Worm (Caenorhabditis elegans) whole organism, L2 larva: ENCODE measurements around the gene frpr-17.

Experiments used
- C34F6.9 ChIP-seq: fragments of 150-350 bp; optimal IDR thresholded peaks from 2 replicates; lab custom pipeline; 2014; ENCODE audit warnings: missing biosample characterization, missing genetic modification characterization
- F13H6.1 ChIP-seq: sonication (generic microtip); optimal IDR thresholded peaks from 2 replicates; lab custom pipeline; 2016; ENCODE audit warnings: missing genetic modification characterization, missing compliant biosample characterization
- R02D3.7 ChIP-seq: fragments of 150-350 bp; optimal IDR thresholded peaks from 2 replicates; lab custom pipeline; 2014; ENCODE audit warnings: missing biosample characterization, missing genetic modification characterization
- Y55F3AM.14 ChIP-seq: fragments of 200-800 bp; sonication (Bioruptor generic); optimal IDR thresholded peaks from 2 replicates; lab custom pipeline; 2018; ENCODE audit warnings: mild to moderate bottlenecking, missing genetic modification characterization, missing compliant biosample characterization
- ZK546.5 ChIP-seq: sonication (generic microtip); optimal IDR thresholded peaks from 2 replicates; lab custom pipeline; 2017; ENCODE audit warnings: missing biosample characterization, missing genetic modification characterization
- alr-1 ChIP-seq: fragments of 150-350 bp; optimal IDR thresholded peaks from 2 replicates; lab custom pipeline; 2014; ENCODE audit warnings: missing biosample characterization, missing genetic modification characterization
- aly-2 ChIP-seq: fragments of 150-350 bp; optimal IDR thresholded peaks from 2 replicates; lab custom pipeline; 2014; ENCODE audit warnings: missing biosample characterization, missing genetic modification characterization
- ama-1 ChIP-seq: fragments of 150-350 bp; optimal IDR thresholded peaks from 2 replicates; lab custom pipeline; 2018; ENCODE audit warnings: inconsistent platforms
- blmp-1 ChIP-seq: sonication (generic microtip); optimal IDR thresholded peaks from 2 replicates; lab custom pipeline; 2017; ENCODE audit warnings: missing genetic modification characterization, mild to moderate bottlenecking, missing compliant biosample characterization, antibody characterized with exemption, moderate library complexity; ENCODE audit not compliant: insufficient read depth
- ceh-16 ChIP-seq: fragments of 150-350 bp; optimal IDR thresholded peaks from 2 replicates; lab custom pipeline; 2014; ENCODE audit warnings: missing biosample characterization, missing genetic modification characterization
- ceh-82 ChIP-seq: fragments of 150-350 bp; optimal IDR thresholded peaks from 2 replicates; lab custom pipeline; 2014; ENCODE audit warnings: missing biosample characterization, missing genetic modification characterization
- crh-2 ChIP-seq: sonication (generic microtip); optimal IDR thresholded peaks from 2 replicates; lab custom pipeline; 2017; ENCODE audit warnings: missing biosample characterization, missing genetic modification characterization
- elt-1 ChIP-seq: fragments of 150-350 bp; optimal IDR thresholded peaks from 2 replicates; lab custom pipeline; 2014; ENCODE audit warnings: missing biosample characterization, missing genetic modification characterization
- elt-3 ChIP-seq: sonication (generic microtip); optimal IDR thresholded peaks from 2 replicates; lab custom pipeline; 2017; ENCODE audit warnings: missing biosample characterization, missing genetic modification characterization
- fos-1 ChIP-seq: fragments of 150-350 bp; optimal IDR thresholded peaks from 2 replicates; lab custom pipeline; 2014; ENCODE audit warnings: missing biosample characterization, missing genetic modification characterization
- gmeb-1 ChIP-seq: fragments of 150-350 bp; optimal IDR thresholded peaks from 2 replicates; lab custom pipeline; 2014; ENCODE audit warnings: missing biosample characterization, missing genetic modification characterization
- lin-13 ChIP-seq: fragments of 150-350 bp; optimal IDR thresholded peaks from 2 replicates; lab custom pipeline; 2014; ENCODE audit warnings: missing biosample characterization, missing genetic modification reagents, missing genetic modification characterization
- mab-5 ChIP-seq: fragments of 150-350 bp; optimal IDR thresholded peaks from 2 replicates; lab custom pipeline; 2014; ENCODE audit warnings: missing biosample characterization, missing genetic modification characterization
- mbf-1 ChIP-seq: sonication (generic microtip); optimal IDR thresholded peaks from 2 replicates; lab custom pipeline; 2017; ENCODE audit warnings: missing biosample characterization, missing genetic modification characterization
- mdl-1 ChIP-seq, 2 experiments: fragments of 150-350 bp in 1 of 2; sonication (generic microtip) in 1 of 2; optimal IDR thresholded peaks; 2 replicates each; lab custom pipeline; 2017; ENCODE audit warnings: missing biosample characterization in 2 of 2, missing genetic modification characterization in 2 of 2
- nhr-10 ChIP-seq: sonication (generic microtip); optimal IDR thresholded peaks from 2 replicates; lab custom pipeline; 2017; ENCODE audit warnings: missing biosample characterization, missing genetic modification characterization
- nhr-11 ChIP-seq: fragments of 150-350 bp; optimal IDR thresholded peaks from 2 replicates; lab custom pipeline; 2014; ENCODE audit warnings: missing biosample characterization, missing genetic modification characterization
- nhr-21 ChIP-seq: fragments of 150-350 bp; optimal IDR thresholded peaks from 2 replicates; lab custom pipeline; 2014; ENCODE audit warnings: missing biosample characterization, missing genetic modification characterization
- nhr-23 ChIP-seq: fragments of 150-350 bp; optimal IDR thresholded peaks from 2 replicates; lab custom pipeline; 2014; ENCODE audit warnings: missing biosample characterization, missing genetic modification reagents, missing genetic modification characterization
- nhr-25 ChIP-seq: fragments of 150-350 bp; sonication (generic microtip); optimal IDR thresholded peaks from 3 replicates; lab custom pipeline; 2014; ENCODE audit warnings: missing biosample characterization, missing genetic modification characterization
- peb-1 ChIP-seq: fragments of 150-350 bp; optimal IDR thresholded peaks from 2 replicates; lab custom pipeline; 2014; ENCODE audit warnings: missing biosample characterization, missing genetic modification characterization
- skn-1 ChIP-seq: sonication (generic microtip); optimal IDR thresholded peaks from 2 replicates; lab custom pipeline; 2017; ENCODE audit warnings: missing biosample characterization, missing genetic modification characterization
- sma-3 ChIP-seq: sonication (generic microtip); optimal IDR thresholded peaks from 2 replicates; lab custom pipeline; 2016; ENCODE audit warnings: missing genetic modification reagents, missing genetic modification characterization, missing compliant biosample characterization
- sma-9 ChIP-seq, 2 experiments: fragments of 150-350 bp in 1 of 2; sonication (generic microtip) in 1 of 2; optimal IDR thresholded peaks; 2 replicates each; lab custom pipeline; 2014 to 2016; ENCODE audit warnings: missing genetic modification characterization in 2 of 2, mild to moderate bottlenecking in 1 of 2, missing biosample characterization in 1 of 2, missing compliant biosample characterization in 1 of 2, missing genetic modification reagents in 1 of 2, moderate library complexity in 1 of 2
- snpc-4 ChIP-seq: fragments of 150-350 bp; optimal IDR thresholded peaks from 2 replicates; lab custom pipeline; 2014; ENCODE audit warnings: missing biosample characterization, missing genetic modification characterization
- unc-55 ChIP-seq: fragments of 150-350 bp; sonication (generic microtip); optimal IDR thresholded peaks from 3 replicates; lab custom pipeline; 2014; ENCODE audit warnings: missing biosample characterization, missing genetic modification reagents, missing genetic modification characterization
- unc-62 ChIP-seq: fragments of 150-350 bp; optimal IDR thresholded peaks from 2 replicates; lab custom pipeline; 2014; ENCODE audit warnings: missing biosample characterization, missing genetic modification reagents, missing genetic modification characterization
- zag-1 ChIP-seq: fragments of 150-350 bp; optimal IDR thresholded peaks from 2 replicates; lab custom pipeline; 2014; ENCODE audit warnings: missing biosample characterization, missing genetic modification characterization
- ztf-4 ChIP-seq: fragments of 150-350 bp; optimal IDR thresholded peaks from 2 replicates; lab custom pipeline; 2014; ENCODE audit warnings: missing biosample characterization, missing genetic modification characterization

The frpr-17 gene

ce11 chrX:14366081-14366480 is 39.8 kb upstream of the frpr-17 start:
- TF ChIP-seq snpc-4 (tag; lab: Kevin White, UChicago) = no peak
- no peak for TF ChIP-seq unc-55 (GFP tag; lab: Kevin White, UChicago)
- no peak for TF ChIP-seq unc-62

DNA sequence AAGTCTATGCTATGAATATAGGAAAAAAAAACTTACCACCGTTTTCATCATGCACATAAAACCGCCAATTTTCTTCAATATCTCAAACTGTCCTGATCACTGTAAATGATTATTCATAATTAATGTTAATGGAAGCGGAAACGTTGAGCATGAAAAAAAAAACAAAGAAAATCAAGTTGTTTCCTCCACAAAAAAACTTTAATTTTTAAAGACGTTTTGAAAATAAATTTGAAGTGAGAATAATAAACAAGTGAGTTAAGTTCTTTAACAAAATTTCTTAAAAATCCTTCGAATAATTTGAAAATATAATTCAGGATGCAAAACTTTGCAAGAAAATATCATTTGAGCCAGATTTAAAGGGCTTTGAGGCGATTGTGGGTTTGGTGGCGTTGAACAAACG is 35.6 kb upstream of the frpr-17 start, which contains the start of gene irk-3:
TSS of gene irk-3 (minus strand) at position 101 of the 400 bp plus-strand sequence.
- TF ChIP-seq aly-2 (tag; lab: Kevin White, UChicago) (no peak), blmp-1 (tag; lab: Kevin White, UChicago) (no peak), nhr-23 (no peak), R02D3.7 (tag; lab: Kevin White, UChicago) (no peak), zag-1 (tag; lab: Kevin White, UChicago) (no peak), mab-5 (tag; lab: Kevin White, UChicago) (no peak), ceh-16 (tag; lab: Kevin White, UChicago) (no peak)

- no peak for TF ChIP-seq C34F6.9 (tag; lab: Kevin White, UChicago)
- no peak for TF ChIP-seq F13H6.1
- no peak for TF ChIP-seq ZK546.5 (tag; lab: Kevin White, UChicago)
- TF ChIP-seq elt-3 (tag; lab: Kevin White, UChicago) = no peak
These were observed 28.7 kb upstream of the frpr-17 start, which contains the start of gene Y60A9A.1 for ce11 chrX:14377169-14377568. TSS of gene Y60A9A.1 (minus strand) at chrX:14377269.

DNA sequence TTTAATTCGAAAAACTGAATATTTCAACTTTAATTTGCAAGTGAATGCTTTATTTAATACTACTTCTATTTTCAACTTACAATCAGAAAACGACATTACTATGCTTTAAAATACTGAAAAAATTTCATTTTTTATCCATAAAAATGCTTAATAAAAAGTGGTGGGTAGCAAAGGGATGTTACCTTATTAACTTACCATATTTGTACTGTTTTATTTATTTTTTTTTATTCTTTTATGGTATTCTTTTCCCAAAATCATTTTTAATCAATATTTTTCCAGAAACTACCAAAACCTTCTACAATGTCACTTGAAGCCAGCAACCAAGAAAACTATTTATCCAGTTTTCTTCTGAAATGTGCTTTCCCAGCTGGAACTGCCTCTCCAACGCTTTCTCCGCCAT is 23.0 kb upstream of the frpr-17 start, which contains the start of gene Y60A9.3:
TSS of gene Y60A9.3 (plus strand) at position 301 of the 400 bp plus-strand sequence.
- TF ChIP-seq peb-1 (tag; lab: Kevin White, UChicago) (no peak), ceh-16 (tag; lab: Kevin White, UChicago) (no peak), elt-3 (tag; lab: Kevin White, UChicago) (no peak), nhr-21 (no peak), unc-62 (no peak), nhr-11 (no peak), crh-2 (tag; lab: Kevin White, UChicago) (no peak), fos-1 (no peak), unc-55 (GFP tag; lab: Kevin White, UChicago) (no peak), blmp-1 (tag; lab: Kevin White, UChicago) (no peak), alr-1 (tag; lab: Kevin White, UChicago) (no peak), mdl-1 (tag; optimal IDR thresholded peaks at IDR 0.05; lab: Kevin White, UChicago) (no peak), nhr-23 (no peak), mbf-1 (tag; lab: Kevin White, UChicago) (no peak), Y55F3AM.14 (GFP tag; lab: Kevin White, UChicago) (no peak), C34F6.9 (tag; lab: Kevin White, UChicago) (no peak), sma-9 (GFP tag; optimal IDR thresholded peaks at IDR 0.05; lab: Kevin White, UChicago) (no peak), sma-9 (tag; optimal IDR thresholded peaks at IDR 0.05; lab: Kevin White, UChicago) (no peak), aly-2 (tag; lab: Kevin White, UChicago) (no peak)

DNA sequence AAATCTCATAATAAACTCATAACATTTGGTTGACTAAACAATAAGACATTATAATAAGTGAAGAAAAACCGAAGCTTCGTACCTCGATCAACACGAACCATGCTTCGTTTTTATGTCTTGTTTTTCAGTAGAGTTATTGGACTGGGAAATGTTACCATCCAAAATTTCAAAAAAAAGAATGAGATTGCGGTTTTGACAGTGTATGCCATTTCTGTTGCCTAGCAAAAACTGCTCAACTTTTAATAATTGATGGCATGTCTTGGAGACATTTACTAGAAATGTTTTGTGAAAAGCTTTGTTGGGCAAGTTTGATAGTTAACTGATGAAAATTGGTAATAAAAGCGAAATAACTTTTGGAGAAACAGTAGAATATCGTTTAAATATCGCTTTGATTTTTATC is 10.7 kb upstream of the frpr-17 start, which contains the start of gene Y60A9.1:
TSS of gene Y60A9.1 (minus strand) at position 101 of the 400 bp plus-strand sequence.
- TF ChIP-seq crh-2 (tag; lab: Kevin White, UChicago) (no peak), elt-1 (tag; lab: Kevin White, UChicago) (no peak), fos-1 (no peak), lin-13 (GFP tag; lab: Kevin White, UChicago) (no peak), ceh-16 (tag; lab: Kevin White, UChicago) (no peak), C34F6.9 (tag; lab: Kevin White, UChicago) (no peak), alr-1 (tag; lab: Kevin White, UChicago) (no peak), gmeb-1 (no peak), ama-1 (lab: Kevin White, UChicago) (no peak), skn-1 (tag; lab: Kevin White, UChicago) (no peak), nhr-11 (no peak), ztf-4 (tag; lab: Kevin White, UChicago) (no peak), peb-1 (tag; lab: Kevin White, UChicago) (no peak), ceh-82 (tag; lab: Kevin White, UChicago) (no peak), sma-3 (GFP tag; lab: Kevin White, UChicago) (no peak), nhr-25 (tag; lab: Kevin White, UChicago) (no peak), nhr-10 (no peak), R02D3.7 (tag; lab: Kevin White, UChicago) (no peak), mbf-1 (tag; lab: Kevin White, UChicago) (no peak)
